Worm (Caenorhabditis elegans) whole organism, late embryonic: Measurements from ENCODE around the gene clec-129.

Source experiments
- C08G9.2 ChIP-seq: sonication (generic microtip); optimal IDR thresholded peaks from 2 replicates; lab custom pipeline; 2016; ENCODE audit warnings: mild to moderate bottlenecking, missing genetic modification characterization, moderate library complexity, missing compliant biosample characterization
- C38D4.7 ChIP-seq: fragments of 200-800 bp; sonication (Bioruptor generic); optimal IDR thresholded peaks from 2 replicates; lab custom pipeline; 2018; ENCODE audit warnings: mild to moderate bottlenecking, missing genetic modification characterization, moderate library complexity, missing compliant biosample characterization
- F13H6.1 ChIP-seq: sonication (generic microtip); optimal IDR thresholded peaks from 2 replicates; lab custom pipeline; 2016; ENCODE audit warnings: missing genetic modification characterization, missing compliant biosample characterization
- K02D7.2 ChIP-seq: sonication (generic microtip); optimal IDR thresholded peaks from 2 replicates; lab custom pipeline; 2017; ENCODE audit warnings: mild to moderate bottlenecking, missing genetic modification characterization, missing compliant biosample characterization
- K09A11.1 ChIP-seq: sonication (generic microtip); optimal IDR thresholded peaks from 2 replicates; lab custom pipeline; 2017; ENCODE audit warnings: antibody characterized with exemption, mild to moderate bottlenecking, missing genetic modification characterization, missing compliant biosample characterization; ENCODE audit not compliant: insufficient read depth
- ahr-1 ChIP-seq: sonication (generic microtip); optimal IDR thresholded peaks from 2 replicates; lab custom pipeline; 2016; ENCODE audit warnings: missing genetic modification characterization, missing compliant biosample characterization
- ama-1 ChIP-seq: fragments of 150-350 bp; optimal IDR thresholded peaks from 2 replicates; lab custom pipeline; 2014
- ceh-14 ChIP-seq: sonication (generic microtip); optimal IDR thresholded peaks from 2 replicates; lab custom pipeline; 2016; ENCODE audit warnings: missing genotype, missing genetic modification characterization, missing compliant biosample characterization
- ceh-19 ChIP-seq: fragments of 200-800 bp; sonication (Bioruptor generic); optimal IDR thresholded peaks from 2 replicates; lab custom pipeline; 2018; ENCODE audit warnings: mild to moderate bottlenecking, missing genetic modification characterization, missing compliant biosample characterization
- ceh-2 ChIP-seq: sonication (generic microtip); optimal IDR thresholded peaks from 2 replicates; lab custom pipeline; 2016; ENCODE audit warnings: missing genotype, missing genetic modification characterization, missing compliant biosample characterization
- ceh-30 ChIP-seq: fragments of 150-350 bp; optimal IDR thresholded peaks from 2 replicates; lab custom pipeline; 2014; ENCODE audit warnings: missing biosample characterization, missing genetic modification characterization
- ceh-31 ChIP-seq: sonication (generic microtip); optimal IDR thresholded peaks from 2 replicates; lab custom pipeline; 2016; ENCODE audit warnings: missing genetic modification characterization, missing compliant biosample characterization
- ceh-34 ChIP-seq: sonication (generic microtip); optimal IDR thresholded peaks from 2 replicates; lab custom pipeline; 2016; ENCODE audit warnings: mild to moderate bottlenecking, missing genetic modification characterization, missing compliant biosample characterization
- ceh-45 ChIP-seq: fragments of 200-800 bp; sonication (Bioruptor generic); IDR thresholded peaks from 2 replicates; pipeline ENCODE4 v1.3.6; 2022; ENCODE audit warnings: missing genetic modification reagents, missing genetic modification characterization, missing compliant biosample characterization
- ceh-6 ChIP-seq: fragments of 200-800 bp; sonication (Bioruptor generic); optimal IDR thresholded peaks from 2 replicates; lab custom pipeline; 2018; ENCODE audit warnings: mild to moderate bottlenecking, missing genetic modification characterization, missing compliant biosample characterization
- ceh-9 ChIP-seq: sonication (generic microtip); optimal IDR thresholded peaks from 2 replicates; lab custom pipeline; 2016; ENCODE audit warnings: mild to moderate bottlenecking, missing genetic modification characterization, inconsistent platforms, missing compliant biosample characterization
- che-1 ChIP-seq: sonication (generic microtip); optimal IDR thresholded peaks from 2 replicates; lab custom pipeline; 2016; ENCODE audit warnings: mild to moderate bottlenecking, missing genetic modification characterization, missing compliant biosample characterization
- dve-1 ChIP-seq: sonication (generic microtip); optimal IDR thresholded peaks from 2 replicates; lab custom pipeline; 2017; ENCODE audit warnings: antibody characterized with exemption, mild to moderate bottlenecking, missing genetic modification characterization, missing compliant biosample characterization
- elt-2 ChIP-seq: sonication (generic microtip); optimal IDR thresholded peaks from 2 replicates; lab custom pipeline; 2016; ENCODE audit warnings: missing genetic modification reagents, missing genetic modification characterization, missing compliant biosample characterization
- elt-4 ChIP-seq: sonication (generic microtip); optimal IDR thresholded peaks from 2 replicates; lab custom pipeline; 2016; ENCODE audit warnings: missing genetic modification characterization, missing compliant biosample characterization
- ets-4 ChIP-seq: sonication (generic microtip); optimal IDR thresholded peaks from 2 replicates; lab custom pipeline; 2016; ENCODE audit warnings: missing genetic modification characterization, missing compliant biosample characterization
- fkh-10 ChIP-seq: fragments of 150-350 bp; optimal IDR thresholded peaks from 2 replicates; lab custom pipeline; 2014; ENCODE audit warnings: missing biosample characterization, missing genetic modification reagents, missing genetic modification characterization
- fkh-6 ChIP-seq: sonication (generic microtip); optimal IDR thresholded peaks from 2 replicates; lab custom pipeline; 2016; ENCODE audit warnings: missing genetic modification characterization, missing compliant biosample characterization
- gmeb-2 ChIP-seq: sonication (generic microtip); optimal IDR thresholded peaks from 2 replicates; lab custom pipeline; 2016; ENCODE audit warnings: missing genetic modification characterization, inconsistent platforms, missing compliant biosample characterization
- hlh-15 ChIP-seq: sonication (generic microtip); optimal IDR thresholded peaks from 2 replicates; lab custom pipeline; 2016; ENCODE audit warnings: missing genetic modification characterization, missing compliant biosample characterization
- hlh-6 ChIP-seq: sonication (generic microtip); optimal IDR thresholded peaks from 2 replicates; lab custom pipeline; 2016; ENCODE audit warnings: missing genotype, missing genetic modification characterization, missing compliant biosample characterization
- hlh-8 ChIP-seq: sonication (generic microtip); optimal IDR thresholded peaks from 2 replicates; lab custom pipeline; 2016; ENCODE audit warnings: missing genotype, missing genetic modification characterization, missing compliant biosample characterization
- lim-6 ChIP-seq: sonication (generic microtip); optimal IDR thresholded peaks from 2 replicates; lab custom pipeline; 2016; ENCODE audit warnings: missing genetic modification characterization, missing compliant biosample characterization
- lin-11 ChIP-seq: fragments of 200-800 bp; sonication (Bioruptor generic); optimal IDR thresholded peaks from 2 replicates; lab custom pipeline; 2018; ENCODE audit warnings: mild to moderate bottlenecking, missing genetic modification characterization, missing compliant biosample characterization
- mec-3 ChIP-seq: sonication (generic microtip); optimal IDR thresholded peaks from 2 replicates; lab custom pipeline; 2016; ENCODE audit warnings: borderline replicate concordance, missing genetic modification characterization, missing compliant biosample characterization
- nhr-232 ChIP-seq: sonication (generic microtip); optimal IDR thresholded peaks from 2 replicates; lab custom pipeline; 2016; ENCODE audit warnings: missing genetic modification characterization, missing compliant biosample characterization
- npax-4 ChIP-seq: sonication (generic microtip); optimal IDR thresholded peaks from 2 replicates; lab custom pipeline; 2016; ENCODE audit warnings: missing genetic modification characterization, missing compliant biosample characterization
- odd-2 ChIP-seq: sonication (generic microtip); optimal IDR thresholded peaks from 2 replicates; lab custom pipeline; 2017; ENCODE audit warnings: antibody characterized with exemption, mild to moderate bottlenecking, missing genetic modification characterization, missing compliant biosample characterization
- pat-9 ChIP-seq: fragments of 200-800 bp; sonication (Bioruptor generic); optimal IDR thresholded peaks from 2 replicates; lab custom pipeline; 2018; ENCODE audit warnings: mild to moderate bottlenecking, missing genetic modification characterization, moderate library complexity, missing compliant biosample characterization
- pha-2 ChIP-seq: sonication (generic microtip); optimal IDR thresholded peaks from 2 replicates; lab custom pipeline; 2017; ENCODE audit warnings: mild to moderate bottlenecking, missing genetic modification characterization, missing compliant biosample characterization
- pros-1 ChIP-seq: fragments of 150-350 bp; optimal IDR thresholded peaks from 2 replicates; lab custom pipeline; 2014; ENCODE audit warnings: missing biosample characterization, missing genetic modification reagents, missing genetic modification characterization
- ref-2 ChIP-seq: sonication (generic microtip); optimal IDR thresholded peaks from 2 replicates; lab custom pipeline; 2016; ENCODE audit warnings: missing genetic modification characterization, missing compliant biosample characterization
- rnt-1 ChIP-seq: sonication (generic microtip); optimal IDR thresholded peaks from 2 replicates; lab custom pipeline; 2016; ENCODE audit warnings: missing genetic modification characterization, missing compliant biosample characterization
- sdc-2 ChIP-seq: sonication (generic microtip); optimal IDR thresholded peaks from 2 replicates; lab custom pipeline; 2016; ENCODE audit warnings: missing genotype, missing genetic modification characterization, missing compliant biosample characterization
- sox-2 ChIP-seq: fragments of 200-800 bp; sonication (Bioruptor generic); IDR thresholded peaks from 2 replicates; pipeline ENCODE4 v1.3.6; 2022; ENCODE audit warnings: missing genetic modification reagents, missing genetic modification characterization, missing compliant biosample characterization
- sox-4 ChIP-seq: sonication (generic microtip); optimal IDR thresholded peaks from 2 replicates; lab custom pipeline; 2017; ENCODE audit warnings: mild to moderate bottlenecking, missing genetic modification characterization, inconsistent platforms, missing compliant biosample characterization
- syd-9 ChIP-seq: sonication (generic microtip); optimal IDR thresholded peaks from 2 replicates; lab custom pipeline; 2016; ENCODE audit warnings: mild to moderate bottlenecking, missing genetic modification characterization, moderate library complexity, missing compliant biosample characterization
- tbx-2 ChIP-seq: sonication (generic microtip); optimal IDR thresholded peaks from 2 replicates; lab custom pipeline; 2016; ENCODE audit warnings: missing genetic modification characterization, missing compliant biosample characterization
- unc-3 ChIP-seq, 2 experiments: fragments of 200-800 bp in 1 of 2; sonication (Bioruptor generic) in 1 of 2; sonication (generic microtip) in 1 of 2; conservative IDR thresholded peaks in 1 of 2; optimal IDR thresholded peaks in 1 of 2; 2 replicates each; pipeline versions ENCODE4 v1.3.6 to Lab custom; 2016 to 2022; ENCODE audit warnings: missing compliant biosample characterization in 2 of 2, missing genetic modification characterization in 2 of 2, missing genetic modification reagents in 1 of 2
- unc-42 ChIP-seq: sonication (generic microtip); optimal IDR thresholded peaks from 2 replicates; lab custom pipeline; 2016; ENCODE audit warnings: missing genotype, missing genetic modification characterization, missing compliant biosample characterization
- unc-86 ChIP-seq: sonication (generic microtip); optimal IDR thresholded peaks from 2 replicates; lab custom pipeline; 2016; ENCODE audit warnings: missing genetic modification characterization, missing compliant biosample characterization
- zip-5 ChIP-seq: sonication (generic microtip); optimal IDR thresholded peaks from 2 replicates; lab custom pipeline; 2016; ENCODE audit warnings: missing genetic modification characterization, missing compliant biosample characterization
- ztf-16 ChIP-seq: sonication (generic microtip); optimal IDR thresholded peaks from 2 replicates; lab custom pipeline; 2017; ENCODE audit warnings: missing genetic modification characterization, missing compliant biosample characterization

Gene clec-129

ce11 chrII:3562419-3562818 is 8.9 kb upstream of the clec-129 start, which contains the start of gene W10G11.3:
Gene W10G11.3 (minus strand): TSS chrII:3562519.
- TF ChIP-seq ceh-30 (tag; lab: Kevin White, UChicago) (no peak), ceh-9 (tag; lab: Kevin White, UChicago) (no peak), K02D7.2 (tag; lab: Kevin White, UChicago) (no peak), tbx-2 (tag; lab: Kevin White, UChicago) (no peak), C38D4.7 (GFP tag; lab: Kevin White, UChicago) (no peak), ceh-14 (tag; lab: Kevin White, UChicago) (no peak), pros-1 (tag; lab: Kevin White, UChicago) (no peak), hlh-6 (tag; lab: Kevin White, UChicago) (no peak), ceh-31 (tag; lab: Kevin White, UChicago) (no peak), ets-4 (tag; lab: Kevin White, UChicago) (no peak), elt-2 (no peak), npax-4 (tag; lab: Kevin White, UChicago) (no peak), ref-2 (no peak), odd-2 (no peak), elt-4 (tag; lab: Kevin White, UChicago) (no peak), pha-2 (tag; lab: Kevin White, UChicago) (no peak), mec-3 (tag; lab: Kevin White, UChicago) (no peak)

ce11 chrII:3567066-3567465 is 4.2 kb upstream of the clec-129 start:
- no peak for TF ChIP-seq sox-2 (GFP tag; lab: Robert Waterston, UW)
- TF ChIP-seq ceh-34 (tag; lab: Kevin White, UChicago), result no peak
- TF ChIP-seq ceh-30 (tag; lab: Kevin White, UChicago), result no peak
- TF ChIP-seq ceh-2 (tag; lab: Kevin White, UChicago), result no peak
- no peak for TF ChIP-seq lim-6 (tag; lab: Kevin White, UChicago)
- TF ChIP-seq syd-9 (tag; lab: Kevin White, UChicago), result no peak
- TF ChIP-seq ama-1 (lab: Kevin White, UChicago), result no peak
- TF ChIP-seq ahr-1 (tag; lab: Kevin White, UChicago), result no peak
- no peak for TF ChIP-seq unc-42 (tag; lab: Kevin White, UChicago)
- TF ChIP-seq sox-4 (tag; lab: Kevin White, UChicago), result no peak
- TF ChIP-seq fkh-10, result no peak
- no peak for TF ChIP-seq rnt-1 (tag; lab: Kevin White, UChicago)
- no peak for TF ChIP-seq ztf-16
- TF ChIP-seq ceh-19 (GFP tag; lab: Kevin White, UChicago), result no peak
- no peak for TF ChIP-seq ceh-14 (tag; lab: Kevin White, UChicago)
- no peak for TF ChIP-seq hlh-8
- TF ChIP-seq, all 69 proteins: peak for 0

- peak; percentile 55 for TF ChIP-seq gmeb-2 (tag; lab: Kevin White, UChicago)
- TF ChIP-seq ztf-16, result peak; percentile 25
- TF ChIP-seq K09A11.1 (tag; lab: Kevin White, UChicago), result peak; percentile 12
- TF ChIP-seq pat-9 (tag; lab: Kevin White, UChicago), result peak; percentile 55
- TF ChIP-seq lin-11 (tag; lab: Kevin White, UChicago), result peak; percentile 38
- TF ChIP-seq sdc-2 (tag; lab: Kevin White, UChicago), result peak; percentile 20
- peak; percentile 12 for TF ChIP-seq zip-5
- peak; percentile 4 for TF ChIP-seq tbx-2 (tag; lab: Kevin White, UChicago)
- TF ChIP-seq hlh-6 (tag; lab: Kevin White, UChicago), result peak; percentile 61
- peak; percentile 8 for TF ChIP-seq ref-2
- peak; percentile 25 for TF ChIP-seq ceh-19 (GFP tag; lab: Kevin White, UChicago)
- peak; percentile 2 for TF ChIP-seq F13H6.1 (tag; lab: Kevin White, UChicago)
- peak; percentile 37 for TF ChIP-seq C38D4.7 (GFP tag; lab: Kevin White, UChicago)
- peak; percentile 30 for TF ChIP-seq nhr-232 (tag; lab: Kevin White, UChicago)
- TF ChIP-seq hlh-15 (tag; lab: Kevin White, UChicago), result peak; percentile 43
- TF ChIP-seq ceh-6 (GFP tag; lab: Kevin White, UChicago), result peak; percentile 70
- TF ChIP-seq C08G9.2 (tag; lab: Kevin White, UChicago), result peak; percentile 42
- TF ChIP-seq sox-4 (tag; lab: Kevin White, UChicago), result peak; percentile 42
- peak; percentile 40; the same call in 1 of the 2 replicates for TF ChIP-seq unc-3 (GFP tag; conservative IDR thresholded peaks at IDR 0.05; lab: Robert Waterston, UW)
- TF ChIP-seq unc-3 (tag; optimal IDR thresholded peaks at IDR 0.05; lab: Kevin White, UChicago), result peak; percentile 42
- peak; percentile 55; the same call in 1 of the 2 replicates for TF ChIP-seq ceh-45
- peak; percentile 46 for TF ChIP-seq syd-9 (tag; lab: Kevin White, UChicago)
- peak; percentile 34 for TF ChIP-seq unc-86 (tag; lab: Kevin White, UChicago)
- peak; percentile 23 for TF ChIP-seq dve-1 (tag; lab: Kevin White, UChicago)
- TF ChIP-seq fkh-6 (tag; lab: Kevin White, UChicago), result peak; percentile 55
- peak; percentile 49 for TF ChIP-seq che-1 (tag; lab: Kevin White, UChicago)
Measured at ce11 chrII:3567576-3567975, 3.7 kb upstream of the clec-129 start.
